Worm (Caenorhabditis elegans) whole organism, young adult: ENCODE measurements around the gene F55E10.1.

ENCODE experiments used
- Y53G8AR.9 ChIP-seq: fragments of 200-800 bp; sonication (Bioruptor generic); conservative IDR thresholded peaks from 2 replicates; pipeline ENCODE4 v1.3.6; 2022; ENCODE audit warnings: missing genetic modification reagents, missing genetic modification characterization, missing compliant biosample characterization
- ama-1 ChIP-seq, 3 experiments: fragments of 150-350 bp in 1 of 3; sonication (generic microtip) in 2 of 3; optimal IDR thresholded peaks; 2 replicates each; lab custom pipeline; 2014 to 2018; ENCODE audit warnings: missing biosample characterization in 2 of 3, missing genetic modification characterization in 2 of 3, missing genetic modification reagents in 2 of 3
- bed-1 ChIP-seq: fragments of 200-800 bp; sonication (Bioruptor generic); IDR thresholded peaks from 2 replicates; pipeline ENCODE4 v1.3.6; 2022; ENCODE audit warnings: missing genetic modification reagents, missing genetic modification characterization, missing compliant biosample characterization
- cebp-2 ChIP-seq: fragments of 200-800 bp; sonication (Bioruptor generic); IDR thresholded peaks from 2 replicates; pipeline ENCODE4 v1.3.6; 2022; ENCODE audit warnings: missing genetic modification characterization, missing compliant biosample characterization
- ceh-100 ChIP-seq: fragments of 200-800 bp; sonication (Bioruptor generic); IDR thresholded peaks from 2 replicates; pipeline ENCODE4 v1.3.6; 2022; ENCODE audit warnings: missing genetic modification reagents, missing genetic modification characterization, missing compliant biosample characterization
- dox-1 ChIP-seq: fragments of 200-800 bp; sonication (Bioruptor generic); IDR thresholded peaks from 2 replicates; pipeline ENCODE4 v1.3.6; 2022; ENCODE audit warnings: missing genetic modification reagents, missing genetic modification characterization, missing compliant biosample characterization
- dpl-1 ChIP-seq: fragments of 150-350 bp; optimal IDR thresholded peaks from 2 replicates; lab custom pipeline; 2014; ENCODE audit warnings: missing biosample characterization, missing genetic modification reagents, missing genetic modification characterization
- let-607 ChIP-seq, 2 experiments: fragments of 200-800 bp in 1 of 2; sonication (Bioruptor generic) in 1 of 2; sonication (generic microtip) in 1 of 2; optimal IDR thresholded peaks; 2 replicates each; lab custom pipeline; 2016 to 2018; ENCODE audit warnings: mild to moderate bottlenecking in 2 of 2, missing compliant biosample characterization in 2 of 2, missing genetic modification characterization in 2 of 2, moderate library complexity in 2 of 2, missing genotype in 1 of 2
- snpc-4 ChIP-seq, 5 experiments: fragments of 150-350 bp in 1 of 5; sonication (generic microtip) in 4 of 5; optimal IDR thresholded peaks; 2 replicates each; lab custom pipeline; 2014 to 2018; ENCODE audit warnings: missing genetic modification characterization in 5 of 5, missing biosample characterization in 3 of 5, antibody characterized with exemption in 2 of 5, mild to moderate bottlenecking in 2 of 5, missing compliant biosample characterization in 2 of 5, missing genotype in 2 of 5, moderate library complexity in 2 of 5, missing genetic modification reagents in 1 of 5

DNA sequence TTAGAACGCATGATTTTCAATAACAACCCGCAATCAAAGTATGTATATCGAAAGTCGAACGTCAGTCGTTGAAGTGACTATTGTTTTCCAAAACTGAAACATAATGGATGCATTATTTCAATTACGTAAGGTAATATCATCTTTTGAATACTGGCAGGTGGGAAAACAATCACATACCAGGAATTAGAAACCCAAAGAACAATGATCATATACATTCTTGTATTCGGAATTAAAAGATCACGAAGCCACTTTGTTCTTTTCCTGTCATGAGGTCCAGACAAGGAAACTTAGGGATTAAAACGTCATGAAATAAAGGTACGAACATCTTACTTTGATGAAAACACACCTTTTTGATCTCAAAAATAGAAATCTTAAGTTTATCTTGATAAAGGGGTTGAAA lies 20.6 kb downstream of the F55E10.1 start:
- no peak for TF ChIP-seq cebp-2 (GFP tag; lab: Robert Waterston, UW)
- no peak for TF ChIP-seq Y53G8AR.9 (GFP tag; lab: Robert Waterston, UW)
- no peak for TF ChIP-seq dox-1 (GFP tag; lab: Robert Waterston, UW)
- TF ChIP-seq bed-1 (GFP tag; lab: Robert Waterston, UW), result no peak
- TF ChIP-seq snpc-4 (GFP tag; optimal IDR thresholded peaks at IDR 0.05; lab: Kevin White, UChicago), result no peak
- TF ChIP-seq snpc-4 (tag; optimal IDR thresholded peaks at IDR 0.05; lab: Kevin White, UChicago), result no peak
- TF ChIP-seq ama-1 (optimal IDR thresholded peaks at IDR 0.05; lab: Kevin White, UChicago), result no peak
- no peak for TF ChIP-seq ama-1 (GFP tag; optimal IDR thresholded peaks at IDR 0.05; lab: Kevin White, UChicago)
- TF ChIP-seq let-607 (tag; optimal IDR thresholded peaks at IDR 0.05; lab: Kevin White, UChicago), result no peak
- TF ChIP-seq ceh-100 (GFP tag; lab: Robert Waterston, UW), result no peak
- TF ChIP-seq dpl-1 (GFP tag; lab: Kevin White, UChicago), result no peak
